Worm (Caenorhabditis elegans): ENCODE results near the gene hlh-31.

Gene hlh-31

DNA sequence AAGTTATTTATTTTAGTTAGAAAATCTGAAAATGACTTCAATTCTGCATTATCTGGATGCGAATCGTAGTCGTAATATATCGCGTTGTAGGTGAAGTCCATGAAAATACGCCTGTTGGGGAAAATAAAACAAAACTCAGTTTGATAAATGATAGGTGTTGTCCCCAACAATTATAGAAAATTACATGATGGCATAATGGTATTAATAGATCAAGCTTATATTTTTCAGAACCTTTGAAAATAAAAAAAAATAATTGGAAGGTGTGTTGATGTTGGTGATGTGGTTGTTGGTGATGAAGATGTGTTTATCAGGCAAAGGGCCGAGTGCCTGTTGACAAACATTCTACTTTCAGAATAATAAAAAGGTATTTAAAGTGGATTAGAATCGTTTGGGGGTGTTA, 18.9 kb upstream of the hlh-31 start, which contains the start of gene srw-61:
Gene srw-61 (minus strand): TSS at position 101 of the 400 bp plus-strand sequence.
- no peak for TF ChIP-seq nhr-85 (tag)
- TF ChIP-seq efl-1 (optimal IDR thresholded peaks at IDR 0.05), result no peak
- TF ChIP-seq efl-1 (GFP tag; optimal IDR thresholded peaks at IDR 0.05 in 1 of 2), result peak in 1 of 2 experiments; percentile 45

DNA sequence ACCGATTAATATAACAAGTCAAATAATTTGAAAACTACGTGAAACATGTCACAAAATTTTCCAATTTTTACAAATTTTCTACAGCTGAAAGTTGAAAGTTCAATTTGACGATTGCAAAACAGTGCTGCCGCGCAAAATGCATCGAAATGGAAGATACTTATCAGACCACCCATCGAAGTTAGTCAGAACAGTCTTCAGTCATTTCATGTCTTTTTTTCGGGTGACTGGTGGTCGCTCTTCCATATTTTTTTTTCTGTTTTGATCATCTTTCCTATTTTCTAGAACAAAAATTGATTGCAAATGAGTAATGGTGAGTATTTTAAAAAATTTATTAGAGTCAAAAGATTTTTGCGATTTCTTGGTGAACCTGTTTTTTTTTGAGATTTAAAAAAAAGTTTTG, 10.3 kb upstream of the hlh-31 start, which contains the start of gene F38C2.1:
Gene F38C2.1 (plus strand): TSS at position 301 of the 400 bp plus-strand sequence.
- no peak for TF ChIP-seq elt-3 (tag; optimal IDR thresholded peaks at IDR 0.05)
- no peak for TF ChIP-seq ceh-82 (tag; optimal IDR thresholded peaks at IDR 0.05)
- TF ChIP-seq nhr-237 (tag; optimal IDR thresholded peaks at IDR 0.05), result no peak
- no peak for TF ChIP-seq unc-130 (tag; optimal IDR thresholded peaks at IDR 0.05)
- TF ChIP-seq ztf-11 (tag; optimal IDR thresholded peaks at IDR 0.05), result no peak
- TF ChIP-seq lin-35 (GFP tag; optimal IDR thresholded peaks at IDR 0.05), result no peak
- no peak for TF ChIP-seq C34B4.2 (tag; optimal IDR thresholded peaks at IDR 0.05)
- TF ChIP-seq snu-23 (GFP tag; optimal IDR thresholded peaks at IDR 0.05), result no peak
- no peak for TF ChIP-seq sox-4 (tag; optimal IDR thresholded peaks at IDR 0.05)
- TF ChIP-seq fkh-8 (tag; optimal IDR thresholded peaks at IDR 0.05), result no peak
- TF ChIP-seq ztf-4 (tag; optimal IDR thresholded peaks at IDR 0.05), result no peak
- no peak for TF ChIP-seq sptf-1 (tag; optimal IDR thresholded peaks at IDR 0.05)
- TF ChIP-seq ces-1 (GFP tag; optimal IDR thresholded peaks at IDR 0.05), result no peak
- TF ChIP-seq lin-15B (tag; optimal IDR thresholded peaks at IDR 0.05), result no peak
- no peak for TF ChIP-seq ceh-63 (GFP tag; optimal IDR thresholded peaks at IDR 0.05)

DNA sequence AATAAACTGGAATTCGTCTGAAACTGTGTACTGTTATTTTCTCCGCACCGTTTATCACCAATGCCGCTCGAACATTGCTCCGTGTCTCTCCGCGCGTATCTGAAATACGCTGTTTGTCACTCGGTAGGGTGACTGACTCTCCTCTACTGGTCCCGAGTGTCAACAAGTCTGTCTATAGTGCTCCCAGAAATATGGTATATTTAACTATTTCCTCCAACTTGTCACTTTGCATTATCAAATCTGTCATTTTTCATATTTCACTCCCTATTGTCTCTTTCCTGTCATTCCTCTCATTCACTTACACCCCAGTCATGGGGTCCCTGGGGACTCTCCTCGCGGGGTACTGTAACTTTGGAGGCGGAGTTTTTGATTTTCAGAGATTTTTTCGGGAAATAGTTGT, 3.0 kb upstream of the hlh-31 start, which contains the start of gene hlh-17:
Gene hlh-17 (plus strand): TSS at position 301 of the 400 bp plus-strand sequence.
- TF ChIP-seq ceh-90 (tag; optimal IDR thresholded peaks at IDR 0.05) (no peak), fkh-8 (tag; optimal IDR thresholded peaks at IDR 0.05) (no peak), F16B12.6 (tag; optimal IDR thresholded peaks at IDR 0.05) (no peak), mab-9 (GFP tag; IDR thresholded peaks at IDR 0.05) (no peak), pqm-1 (tag; optimal IDR thresholded peaks at IDR 0.05) (no peak), hpl-2 (GFP tag; optimal IDR thresholded peaks at IDR 0.05) (no peak), fkh-10 (GFP tag; optimal IDR thresholded peaks at IDR 0.05) (no peak), swsn-7 (tag; optimal IDR thresholded peaks at IDR 0.05) (no peak), lsy-2 (tag; optimal IDR thresholded peaks at IDR 0.05) (no peak), nhr-85 (tag) (no peak)

DNA sequence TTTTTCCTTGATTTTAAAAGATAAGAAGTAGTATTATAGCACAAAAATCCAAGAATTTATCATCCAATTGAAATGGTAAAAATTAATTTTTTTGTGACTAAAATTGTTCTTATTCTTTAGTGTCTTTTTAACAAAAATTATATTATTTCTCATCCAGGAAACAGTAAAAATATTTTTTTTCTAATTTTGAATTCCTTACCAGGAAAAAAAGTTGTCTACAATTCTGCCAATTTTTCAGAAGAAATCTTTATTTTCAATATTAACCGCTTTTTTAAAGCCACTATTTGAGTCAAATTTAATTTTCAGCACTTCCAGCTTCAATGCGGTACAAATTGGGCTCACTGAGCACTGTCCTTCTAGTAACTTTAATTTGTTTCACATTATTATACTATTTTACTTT, 13.5 kb downstream of the hlh-31 start, which contains the start of gene F38C2.4:
Gene F38C2.4 (plus strand): TSS at position 301 of the 400 bp plus-strand sequence.
- TF ChIP-seq ceh-82 (tag; optimal IDR thresholded peaks at IDR 0.05), result no peak
- TF ChIP-seq snpc-4 (tag; optimal IDR thresholded peaks at IDR 0.05), result no peak
- TF ChIP-seq ceh-8 (GFP tag; optimal IDR thresholded peaks at IDR 0.05), result no peak
- TF ChIP-seq pqm-1 (tag; optimal IDR thresholded peaks at IDR 0.05), result no peak
- no peak for TF ChIP-seq zag-1 (tag; optimal IDR thresholded peaks at IDR 0.05)
- TF ChIP-seq ces-1 (GFP tag; optimal IDR thresholded peaks at IDR 0.05), result no peak
- TF ChIP-seq pax-3 (tag; optimal IDR thresholded peaks at IDR 0.05), result no peak
- no peak for TF ChIP-seq ama-1 (optimal IDR thresholded peaks at IDR 0.05)
- no peak for TF ChIP-seq elt-3 (tag; optimal IDR thresholded peaks at IDR 0.05)
- TF ChIP-seq rnt-1 (tag; optimal IDR thresholded peaks at IDR 0.05), result no peak
- TF ChIP-seq nhr-84 (tag; optimal IDR thresholded peaks at IDR 0.05), result no peak
- TF ChIP-seq hlh-17 (GFP tag; optimal IDR thresholded peaks at IDR 0.05; ENCODE audit: borderline replicate concordance), result no peak
- TF ChIP-seq fkh-4 (tag; optimal IDR thresholded peaks at IDR 0.05; ENCODE audit: borderline replicate concordance), result no peak
- TF ChIP-seq nhr-11 (tag; optimal IDR thresholded peaks at IDR 0.05), result no peak

DNA sequence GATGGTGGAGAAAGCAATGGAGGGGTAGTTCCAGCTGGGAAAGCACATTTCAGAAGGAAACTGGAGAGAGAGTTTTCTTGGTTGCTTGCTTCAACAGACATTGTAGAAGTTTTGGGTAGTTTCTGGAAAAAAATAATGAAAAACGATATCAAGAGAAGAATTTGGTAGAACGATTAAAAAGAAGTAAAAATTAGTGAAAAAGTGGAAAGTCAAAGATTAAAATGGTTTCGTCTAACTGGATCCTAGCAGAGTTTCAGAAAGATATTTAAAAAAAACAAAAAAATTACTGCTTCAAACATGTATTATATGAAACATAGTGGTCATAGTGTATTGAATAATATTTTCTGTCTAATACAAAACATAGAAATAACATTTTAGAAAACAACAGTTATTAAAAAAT, 19.9 kb downstream of the hlh-31 start, which contains the start of gene F38C2.7:
Gene F38C2.7 (minus strand): TSS at position 101 of the 400 bp plus-strand sequence.
- TF ChIP-seq nhr-19 (GFP tag; conservative IDR thresholded peaks at IDR 0.05) (no peak), F16B12.6 (tag; optimal IDR thresholded peaks at IDR 0.05) (no peak), lin-13 (GFP tag; optimal IDR thresholded peaks at IDR 0.05) (no peak), Y116A8C.19 (tag; optimal IDR thresholded peaks at IDR 0.05; ENCODE audit: borderline replicate concordance) (no peak), efl-1 (optimal IDR thresholded peaks at IDR 0.05) (no peak), efl-1 (GFP tag; optimal IDR thresholded peaks at IDR 0.05 in 1 of 2) (no peak), lsy-2 (tag; optimal IDR thresholded peaks at IDR 0.05) (no peak)

Measured in whole organism, L1 larva.